Worm (Caenorhabditis elegans): Measurements from ENCODE around the gene F13D11.4.

DNA sequence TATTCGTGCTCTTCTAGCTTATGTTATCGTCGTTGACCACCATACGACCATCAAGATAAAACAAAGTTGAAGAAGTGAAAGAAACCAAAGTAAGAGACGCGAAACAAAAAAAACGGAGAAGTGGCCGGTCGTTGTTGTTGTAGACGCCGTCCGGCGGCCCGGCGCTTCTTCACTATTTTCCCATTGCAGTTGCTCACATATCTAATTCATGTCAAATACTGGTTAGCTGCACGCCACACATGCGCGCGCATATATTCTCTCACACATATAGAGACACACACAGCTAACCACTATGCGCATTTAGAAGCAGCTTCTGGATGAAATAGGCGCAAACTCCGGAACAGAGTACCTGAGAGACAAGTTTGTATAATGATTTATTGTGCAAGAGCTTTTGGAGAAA is 33.4 kb upstream of the F13D11.4 start:
- TF ChIP-seq ceh-2 (tag; optimal IDR thresholded peaks at IDR 0.05) (no peak), ceh-34 (tag; optimal IDR thresholded peaks at IDR 0.05) (no peak), elt-2 (tag; optimal IDR thresholded peaks at IDR 0.05) (no peak), fkh-10 (GFP tag; optimal IDR thresholded peaks at IDR 0.05) (no peak), nhr-11 (tag; optimal IDR thresholded peaks at IDR 0.05) (no peak), F13H6.1 (tag; optimal IDR thresholded peaks at IDR 0.05) (no peak), syd-9 (tag; optimal IDR thresholded peaks at IDR 0.05) (no peak), ttx-3 (tag; optimal IDR thresholded peaks at IDR 0.05) (no peak), ref-2 (tag; optimal IDR thresholded peaks at IDR 0.05) (no peak), pqm-1 (tag; optimal IDR thresholded peaks at IDR 0.05) (no peak), ahr-1 (tag; optimal IDR thresholded peaks at IDR 0.05) (no peak), zip-5 (tag; optimal IDR thresholded peaks at IDR 0.05) (no peak), pag-3 (tag; optimal IDR thresholded peaks at IDR 0.05; ENCODE audit: borderline replicate concordance) (no peak), unc-55 (GFP tag; optimal IDR thresholded peaks at IDR 0.05) (no peak)

Measured in whole organism, late embryonic.